Fruit fly (Drosophila melanogaster) whole organism, embryonic: ENCODE measurements around the gene Fur2.
A peak's percentile ranks its signal among the peaks of the same experiment; 100 is the strongest.

ENCODE experiments used
- Asciz ChIP-seq: fragments of 200-800 bp; sonication (Bioruptor generic); optimal IDR thresholded peaks from 2 replicates; lab custom pipeline; 2017; ENCODE audit warnings: missing biosample characterization, mild to moderate bottlenecking, missing genetic modification characterization, missing genetic modification reagents
- CG10543 ChIP-seq: fragments of 200-800 bp; sonication (Bioruptor generic); optimal IDR thresholded peaks from 3 replicates; lab custom pipeline; 2017; ENCODE audit warnings: missing biosample characterization, mild to moderate bottlenecking, missing genetic modification characterization, moderate library complexity
- CG1233 ChIP-seq: fragments of 200-800 bp; sonication (Bioruptor generic); optimal IDR thresholded peaks from 4 replicates; lab custom pipeline; 2018; ENCODE audit warnings: missing biosample characterization, mild to moderate bottlenecking, missing genetic modification characterization
- CG14710 ChIP-seq: fragments of 200-800 bp; sonication (Bioruptor generic); optimal IDR thresholded peaks from 3 replicates; lab custom pipeline; 2019; ENCODE audit warnings: missing biosample characterization, mild to moderate bottlenecking, missing genetic modification characterization, moderate library complexity
- CG1603 ChIP-seq: fragments of 200-800 bp; sonication (Bioruptor generic); optimal IDR thresholded peaks from 2 replicates; lab custom pipeline; 2019; ENCODE audit warnings: missing biosample characterization, mild to moderate bottlenecking, missing genetic modification characterization, moderate library complexity
- CG1647 ChIP-seq: fragments of 200-800 bp; sonication (Bioruptor generic); optimal IDR thresholded peaks from 3 replicates; lab custom pipeline; 2016; ENCODE audit warnings: missing biosample characterization, missing genetic modification characterization
- CG16813 ChIP-seq: fragments of 200-800 bp; sonication (Bioruptor generic); IDR thresholded peaks from 3 replicates; pipeline ENCODE4 v1.3.6; 2022; ENCODE audit warnings: missing biosample characterization, missing genetic modification characterization; ENCODE audit not compliant: partially characterized antibody
- CG2116 ChIP-seq: fragments of 200-800 bp; sonication (Bioruptor generic); optimal IDR thresholded peaks from 3 replicates; lab custom pipeline; 2018; ENCODE audit warnings: missing biosample characterization, mild to moderate bottlenecking, missing genetic modification characterization
- CG2129 ChIP-seq: fragments of 200-800 bp; sonication (Bioruptor generic); IDR thresholded peaks from 2 replicates; pipeline ENCODE4 v1.3.6; 2022; ENCODE audit warnings: missing biosample characterization, missing genetic modification characterization; ENCODE audit not compliant: partially characterized antibody
- CG2678 ChIP-seq: fragments of 200-800 bp; sonication (Bioruptor generic); optimal IDR thresholded peaks from 3 replicates; lab custom pipeline; 2019; ENCODE audit warnings: missing biosample characterization, mild to moderate bottlenecking, missing genetic modification characterization, moderate library complexity
- CG2712 ChIP-seq: fragments of 200-800 bp; optimal IDR thresholded peaks from 3 replicates; lab custom pipeline; 2019; ENCODE audit warnings: missing biosample characterization, mild to moderate bottlenecking, missing genetic modification characterization, moderate library complexity
- CG33557 ChIP-seq: fragments of 200-800 bp; sonication (Bioruptor generic); optimal IDR thresholded peaks from 2 replicates; lab custom pipeline; 2019; ENCODE audit warnings: missing biosample characterization, mild to moderate bottlenecking, missing genetic modification characterization, moderate library complexity
- CG6765 ChIP-seq: fragments of 200-800 bp; sonication (Bioruptor generic); optimal IDR thresholded peaks from 3 replicates; lab custom pipeline; 2017; ENCODE audit warnings: missing biosample characterization, mild to moderate bottlenecking, missing genetic modification characterization
- CG6813 ChIP-seq: fragments of 200-800 bp; sonication (Bioruptor generic); optimal IDR thresholded peaks from 2 replicates; lab custom pipeline; 2017; ENCODE audit warnings: missing biosample characterization, missing genetic modification characterization, mild to moderate bottlenecking, moderate library complexity, missing genetic modification reagents
- CG7271 ChIP-seq: fragments of 200-800 bp; sonication (Bioruptor generic); optimal IDR thresholded peaks from 2 replicates; lab custom pipeline; 2018; ENCODE audit warnings: missing biosample characterization, mild to moderate bottlenecking, missing genetic modification characterization, moderate library complexity
- CG9817 ChIP-seq: fragments of 200-800 bp; sonication (Bioruptor generic); optimal IDR thresholded peaks from 2 replicates; lab custom pipeline; 2018; ENCODE audit warnings: missing biosample characterization, mild to moderate bottlenecking, missing genetic modification characterization, moderate library complexity
- Deaf1 ChIP-seq: fragments of 200-800 bp; optimal IDR thresholded peaks from 3 replicates; lab custom pipeline; 2019; ENCODE audit warnings: missing biosample characterization, mild to moderate bottlenecking, missing genetic modification characterization, moderate library complexity
- Dip3 ChIP-seq: fragments of 200-800 bp; sonication (Bioruptor generic); optimal IDR thresholded peaks from 3 replicates; lab custom pipeline; 2016; ENCODE audit warnings: missing biosample characterization, missing genetic modification characterization
- Fer1 ChIP-seq: fragments of 200-800 bp; sonication (Bioruptor generic); optimal IDR thresholded peaks from 2 replicates; lab custom pipeline; 2017; ENCODE audit warnings: missing biosample characterization, mild to moderate bottlenecking, missing genetic modification characterization
- Lpt ChIP-seq: fragments of >200 bp; optimal IDR thresholded peaks from 2 replicates; lab custom pipeline; 2018; ENCODE audit warnings: missing biosample characterization, missing genetic modification characterization
- MTF-1 ChIP-seq: fragments of 200-800 bp; sonication (Bioruptor generic); optimal IDR thresholded peaks from 2 replicates; lab custom pipeline; 2018; ENCODE audit warnings: missing biosample characterization, mild to moderate bottlenecking, missing genetic modification characterization, borderline replicate concordance
- Max ChIP-seq: fragments of 200-800 bp; sonication (Bioruptor generic); optimal IDR thresholded peaks from 2 replicates; lab custom pipeline; 2016; ENCODE audit warnings: missing biosample characterization, mild to moderate bottlenecking, missing genetic modification characterization
- NK7.1 ChIP-seq: fragments of 200-800 bp; sonication (Bioruptor generic); optimal IDR thresholded peaks from 3 replicates; lab custom pipeline; 2016; ENCODE audit warnings: missing biosample characterization, missing genetic modification characterization
- NfI ChIP-seq: fragments of 200-800 bp; sonication (Bioruptor generic); optimal IDR thresholded peaks from 3 replicates; lab custom pipeline; 2018; ENCODE audit warnings: missing biosample characterization, mild to moderate bottlenecking, missing genetic modification characterization, moderate library complexity
- Oaz ChIP-seq: fragments of 200-800 bp; sonication (Bioruptor generic); IDR thresholded peaks from 2 replicates; pipeline ENCODE4 v1.3.6; 2022; ENCODE audit warnings: missing biosample characterization, missing genetic modification characterization
- Rfx ChIP-seq: fragments of 200-800 bp; sonication (Bioruptor generic); IDR thresholded peaks from 2 replicates; pipeline ENCODE4 v1.3.6; 2022; ENCODE audit warnings: missing biosample characterization, missing genetic modification characterization
- Spps ChIP-seq: fragments of 200-800 bp; sonication (Bioruptor generic); optimal IDR thresholded peaks from 2 replicates; lab custom pipeline; 2018; ENCODE audit warnings: missing biosample characterization, mild to moderate bottlenecking, missing genetic modification characterization
- Xrp1 ChIP-seq: fragments of 200-800 bp; sonication (Bioruptor generic); IDR thresholded peaks from 2 replicates; pipeline ENCODE4 v1.3.6; 2022; ENCODE audit warnings: missing biosample characterization, missing genetic modification characterization
- YL-1 ChIP-seq: fragments of 200-800 bp; sonication (Bioruptor generic); optimal IDR thresholded peaks from 3 replicates; lab custom pipeline; 2017; ENCODE audit warnings: missing biosample characterization, mild to moderate bottlenecking, missing genetic modification characterization
- ase ChIP-seq: fragments of 200-800 bp; sonication (Bioruptor generic); IDR thresholded peaks from 3 replicates; pipeline ENCODE4 v1.3.6; 2022; ENCODE audit warnings: missing biosample characterization, missing genetic modification characterization
- chinmo ChIP-seq: fragments of 200-800 bp; sonication (Bioruptor generic); IDR thresholded peaks from 4 replicates; pipeline ENCODE4 v1.3.6; 2022; ENCODE audit warnings: missing biosample characterization, missing genetic modification characterization; ENCODE audit not compliant: partially characterized antibody
- dati ChIP-seq: fragments of 200-800 bp; sonication (Bioruptor generic); IDR thresholded peaks from 2 replicates; pipeline ENCODE4 v1.3.6; 2022; ENCODE audit warnings: missing biosample characterization, missing genetic modification characterization
- dm ChIP-seq: fragments of 200-800 bp; sonication (Bioruptor generic); optimal IDR thresholded peaks from 3 replicates; lab custom pipeline; 2016; ENCODE audit warnings: missing biosample characterization, missing genetic modification characterization
- dmrt11E ChIP-seq: fragments of 200-800 bp; sonication (Bioruptor generic); optimal IDR thresholded peaks from 3 replicates; lab custom pipeline; 2018; ENCODE audit warnings: missing biosample characterization, mild to moderate bottlenecking, missing genetic modification characterization, moderate library complexity
- ems ChIP-seq: fragments of 200-800 bp; sonication (Bioruptor generic); optimal IDR thresholded peaks from 3 replicates; lab custom pipeline; 2016; ENCODE audit warnings: missing biosample characterization, missing genetic modification characterization
- eyg ChIP-seq: fragments of 200-800 bp; sonication (Bioruptor generic); optimal IDR thresholded peaks from 3 replicates; lab custom pipeline; 2016; ENCODE audit warnings: missing biosample characterization, missing genetic modification characterization
- her ChIP-seq: fragments of 200-800 bp; sonication (Bioruptor generic); optimal IDR thresholded peaks from 2 replicates; lab custom pipeline; 2016; ENCODE audit warnings: missing biosample characterization, missing genetic modification characterization
- insv ChIP-seq, 2 experiments: fragments of 200-800 bp; sonication (Bioruptor generic); optimal IDR thresholded peaks; 3 replicates each; lab custom pipeline; 2016 to 2018; ENCODE audit warnings: missing biosample characterization in 2 of 2, missing genetic modification characterization in 2 of 2
- lmd ChIP-seq: fragments of 200-800 bp; sonication (Bioruptor generic); IDR thresholded peaks from 2 replicates; pipeline ENCODE4 v1.3.6; 2022; ENCODE audit warnings: missing biosample characterization, missing genetic modification characterization
- nerfin-2 ChIP-seq: fragments of 200-800 bp; sonication (Bioruptor generic); IDR thresholded peaks from 2 replicates; pipeline ENCODE4 v1.3.6; 2022; ENCODE audit warnings: missing biosample characterization, missing genetic modification characterization; ENCODE audit not compliant: partially characterized antibody
- nom ChIP-seq: fragments of 200-800 bp; sonication (Bioruptor generic); optimal IDR thresholded peaks from 2 replicates; lab custom pipeline; 2017; ENCODE audit warnings: missing biosample characterization, missing genetic modification characterization, mild to moderate bottlenecking, moderate library complexity, missing genetic modification reagents
- sim ChIP-seq: fragments of 200-800 bp; sonication (Bioruptor generic); IDR thresholded peaks from 2 replicates; pipeline ENCODE4 v1.3.6; 2022; ENCODE audit warnings: missing biosample characterization, missing genetic modification characterization
- slp2 ChIP-seq: fragments of 200-800 bp; sonication (Bioruptor generic); optimal IDR thresholded peaks from 2 replicates; lab custom pipeline; 2016; ENCODE audit warnings: missing biosample characterization, missing genetic modification characterization
- sqz ChIP-seq: fragments of 200-800 bp; sonication (Bioruptor generic); optimal IDR thresholded peaks from 3 replicates; lab custom pipeline; 2018; ENCODE audit warnings: missing biosample characterization, mild to moderate bottlenecking, missing genetic modification characterization
- tio ChIP-seq: fragments of 200-800 bp; sonication (Bioruptor generic); optimal IDR thresholded peaks from 2 replicates; lab custom pipeline; 2017; ENCODE audit warnings: missing biosample characterization, missing genetic modification characterization, inconsistent platforms
- tna ChIP-seq: fragments of 200-800 bp; sonication (Bioruptor generic); IDR thresholded peaks from 2 replicates; pipeline ENCODE4 v1.3.6; 2022; ENCODE audit warnings: missing biosample characterization, missing genetic modification characterization; ENCODE audit not compliant: partially characterized antibody
- unc-4 ChIP-seq: fragments of 200-800 bp; sonication (Bioruptor generic); IDR thresholded peaks from 2 replicates; pipeline ENCODE4 v1.3.6; 2022; ENCODE audit warnings: missing biosample characterization, missing genetic modification characterization; ENCODE audit not compliant: partially characterized antibody
- zf30C ChIP-seq: fragments of 200-800 bp; sonication (Bioruptor generic); optimal IDR thresholded peaks from 3 replicates; lab custom pipeline; 2018; ENCODE audit warnings: missing biosample characterization, mild to moderate bottlenecking, missing genetic modification characterization

Gene Fur2

dm6 chrX:16383667-16384515 lies 11.0 kb downstream of the Fur2 start (continued):
- TF ChIP-seq MTF-1 (GFP tag; lab: Kevin White, UChicago) (peak; percentile 89), Xrp1 (GFP tag; lab: Robert Waterston, UW) (peak; percentile 82), her (GFP tag; lab: Kevin White, UChicago) (peak; percentile 63), YL-1 (GFP tag; lab: Kevin White, UChicago) (peak; percentile 70), CG10543 (peak; percentile 95), lmd (GFP tag; lab: Robert Waterston, UW) (no peak), CG9817 (tag; lab: Kevin White, UChicago) (peak; percentile 56), CG14710 (tag; lab: Kevin White, UChicago) (peak; percentile 78), CG1603 (no peak), CG16813 (GFP tag; lab: Robert Waterston, UW) (no peak), Deaf1 (tag; lab: Kevin White, UChicago) (no peak), Asciz (GFP tag; lab: Kevin White, UChicago) (peak; percentile 87), CG6765 (GFP tag; lab: Kevin White, UChicago) (peak; percentile 89), CG2116 (GFP tag; lab: Kevin White, UChicago) (peak; percentile 53), NK7.1 (GFP tag; lab: Kevin White, UChicago) (peak; percentile 74), CG1233 (GFP tag; lab: Kevin White, UChicago) (peak; percentile 94), tna (GFP tag; lab: Robert Waterston, UW) (no peak), dati (no peak), eyg (peak; percentile 46), NfI (GFP tag; lab: Kevin White, UChicago) (no peak), zf30C (GFP tag; lab: Kevin White, UChicago) (no peak), slp2 (GFP tag; lab: Kevin White, UChicago) (no peak), ems (GFP tag; lab: Kevin White, UChicago) (no peak), ase (GFP tag; lab: Robert Waterston, UW) (peak; percentile 8; the same call in 1 of the 3 replicates), CG7271 (tag; lab: Kevin White, UChicago) (peak; percentile 78), dmrt11E (tag; lab: Kevin White, UChicago) (peak; percentile 73), nom (GFP tag; lab: Kevin White, UChicago) (no peak), CG2712 (tag; lab: Kevin White, UChicago) (peak; percentile 57), Lpt (GFP tag; lab: Kevin White, UChicago) (no peak), CG2678 (no peak), CG2129 (GFP tag; lab: Robert Waterston, UW) (no peak), dm (GFP tag; lab: Kevin White, UChicago) (no peak), sqz (no peak), nerfin-2 (GFP tag; lab: Robert Waterston, UW) (no peak), CG6813 (GFP tag; lab: Kevin White, UChicago) (peak; percentile 95), Spps (peak; percentile 69), CG1647 (GFP tag; lab: Kevin White, UChicago) (no peak), Oaz (GFP tag; lab: Robert Waterston, UW) (no peak), CG33557 (GFP tag; lab: Kevin White, UChicago) (peak; percentile 93), sim (GFP tag; lab: Robert Waterston, UW) (peak; percentile 37; the same call in 1 of the 2 replicates), Max (peak; percentile 70), chinmo (GFP tag; lab: Robert Waterston, UW) (no peak), insv (GFP tag; optimal IDR thresholded peaks at IDR 0.05; lab: Kevin White, UChicago) (peak; percentile 42 to 97), unc-4 (GFP tag; lab: Robert Waterston, UW) (no peak), Fer1 (GFP tag; lab: Kevin White, UChicago) (peak; percentile 92), Rfx (GFP tag; lab: Robert Waterston, UW) (peak; percentile 68; the same call in 1 of the 2 replicates), tio (no peak), Dip3 (peak; percentile 28)
